Worm (Caenorhabditis elegans): ENCODE measurements around the gene srx-29.
"Not testable (repeated sequence)": the region's sequence is repeated elsewhere in the genome, so short reads cannot be mapped to it uniquely, and the experiment has no call there.

srx-29 gene

DNA sequence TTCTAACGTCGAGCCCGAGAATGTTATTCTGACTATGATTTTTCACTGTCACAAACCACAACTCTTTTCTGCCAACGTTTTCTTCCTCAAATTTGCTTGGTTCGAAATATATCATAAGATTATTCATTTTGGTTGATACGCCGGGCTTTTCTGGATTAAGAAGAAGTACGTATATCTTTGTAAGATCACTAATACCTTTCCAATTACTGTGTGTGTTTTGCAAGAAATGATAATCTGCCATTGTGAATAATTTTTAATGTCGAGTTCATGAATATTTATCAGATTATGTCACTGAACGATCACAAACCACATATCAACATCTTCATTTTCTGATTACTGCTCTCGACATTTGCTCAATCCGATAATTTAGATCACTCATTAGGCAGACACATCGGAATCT lies 12.4 kb downstream of the srx-29 start, which contains the start of gene nhr-196:
Gene nhr-196 (plus strand): TSS at position 118 of the 400 bp plus-strand sequence.
- TF ChIP-seq unc-39 (tag; optimal IDR thresholded peaks at IDR 0.05), result no peak
- TF ChIP-seq lsy-2 (tag; optimal IDR thresholded peaks at IDR 0.05), result no peak
- TF ChIP-seq cnd-1 (tag; optimal IDR thresholded peaks at IDR 0.05), result no peak
- TF ChIP-seq nhr-237 (tag; optimal IDR thresholded peaks at IDR 0.05), result no peak
- no peak for TF ChIP-seq ceh-43 (GFP tag; optimal IDR thresholded peaks at IDR 0.05)
- TF ChIP-seq lin-13 (tag; optimal IDR thresholded peaks at IDR 0.05), result no peak
- TF ChIP-seq zip-8 (tag; optimal IDR thresholded peaks at IDR 0.05), result no peak
- TF ChIP-seq nhr-12 (tag; optimal IDR thresholded peaks at IDR 0.05), result no peak
- TF ChIP-seq elt-3 (tag; optimal IDR thresholded peaks at IDR 0.05), result no peak
- no peak for TF ChIP-seq nhr-28 (tag; optimal IDR thresholded peaks at IDR 0.05)
- TF ChIP-seq nhr-76 (tag; optimal IDR thresholded peaks at IDR 0.05), result no peak
- no peak for TF ChIP-seq nhr-2 (tag; optimal IDR thresholded peaks at IDR 0.05)
- no peak for TF ChIP-seq ztf-11 (tag; optimal IDR thresholded peaks at IDR 0.05)
- TF ChIP-seq M03D4.4 (tag; optimal IDR thresholded peaks at IDR 0.05), result no peak
- no peak for TF ChIP-seq ceh-83 (GFP tag; optimal IDR thresholded peaks at IDR 0.05)
- no peak for TF ChIP-seq flh-1 (GFP tag; optimal IDR thresholded peaks at IDR 0.05)
- no peak for TF ChIP-seq unc-120 (tag; optimal IDR thresholded peaks at IDR 0.05; ENCODE audit: poor library complexity, severe bottlenecking)
- no peak for TF ChIP-seq ceh-39 (tag; optimal IDR thresholded peaks at IDR 0.05)

DNA sequence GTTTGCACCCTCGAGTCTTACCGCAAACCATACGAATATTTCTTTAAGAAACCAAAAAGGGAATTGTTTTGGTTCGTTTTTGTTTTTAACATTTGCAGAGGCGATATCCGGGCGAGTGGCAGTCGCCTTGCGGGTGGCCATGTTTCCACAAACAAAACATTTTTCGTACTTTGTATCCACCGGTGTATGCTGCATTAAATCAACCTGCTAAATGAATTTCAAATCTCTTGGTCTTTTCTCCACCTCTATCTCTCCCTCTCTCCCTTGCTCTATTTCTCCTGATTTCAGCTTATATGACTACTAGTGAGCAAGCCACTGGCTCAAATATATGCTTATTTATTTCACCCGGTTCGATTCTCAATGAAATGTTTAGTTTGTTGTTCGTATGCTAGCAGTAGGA lies 20.8 kb downstream of the srx-29 start, which contains the start of gene nhr-52:
Gene nhr-52 (plus strand): TSS at position 301 of the 400 bp plus-strand sequence.
- TF ChIP-seq nhr-2 (tag; optimal IDR thresholded peaks at IDR 0.05) (no peak), elt-1 (tag; optimal IDR thresholded peaks at IDR 0.05; ENCODE audit: borderline replicate concordance, insufficient read depth) (no peak), lin-32 (GFP tag; optimal IDR thresholded peaks at IDR 0.05) (no peak)

DNA sequence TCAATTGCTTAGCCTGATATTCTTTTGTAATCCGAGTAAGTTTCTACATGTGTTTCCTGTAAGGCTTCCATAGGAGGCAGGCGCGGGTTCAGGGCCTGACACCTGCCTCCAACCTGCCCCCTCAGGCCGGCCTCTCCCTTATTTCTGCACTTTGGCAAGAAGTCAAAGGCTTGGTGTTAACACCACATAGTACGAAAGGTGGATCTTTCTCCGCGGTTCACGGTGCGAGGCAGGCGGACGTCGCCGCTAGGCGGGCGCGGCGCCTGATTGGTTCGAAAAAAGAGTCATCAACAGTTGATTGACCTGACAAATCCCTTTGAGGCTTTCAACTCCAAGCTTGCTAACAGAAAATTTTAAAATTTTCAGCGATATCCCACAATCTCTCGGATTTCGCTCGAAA lies 23.1 kb downstream of the srx-29 start:
- TF ChIP-seq sptf-1 (tag; optimal IDR thresholded peaks at IDR 0.05) (no peak), hlh-1 (tag; optimal IDR thresholded peaks at IDR 0.05) (no peak), blmp-1 (tag; optimal IDR thresholded peaks at IDR 0.05) (no peak), nhr-76 (tag; optimal IDR thresholded peaks at IDR 0.05) (no peak)

ce11 chrV:15673707-15674106 lies 24.3 kb downstream of the srx-29 start, which contains the start of gene nhr-51:
Gene nhr-51, plus strand, starts transcription at chrV:15674007.
- TF ChIP-seq cnd-1 (tag; optimal IDR thresholded peaks at IDR 0.05), result no peak
- no peak for TF ChIP-seq blmp-1 (tag; optimal IDR thresholded peaks at IDR 0.05)
- no peak for TF ChIP-seq ceh-39 (tag; optimal IDR thresholded peaks at IDR 0.05)
- TF ChIP-seq unc-39 (tag; optimal IDR thresholded peaks at IDR 0.05), result no peak
- no peak for TF ChIP-seq nhr-237 (tag; optimal IDR thresholded peaks at IDR 0.05)
- no peak for TF ChIP-seq tbx-8 (GFP tag; optimal IDR thresholded peaks at IDR 0.05)
- TF ChIP-seq ces-1 (GFP tag; optimal IDR thresholded peaks at IDR 0.05), result no peak
- no peak for TF ChIP-seq ztf-11 (tag; optimal IDR thresholded peaks at IDR 0.05)
- TF ChIP-seq lin-13 (tag; optimal IDR thresholded peaks at IDR 0.05), result no peak
- no peak for TF ChIP-seq nhr-12 (tag; optimal IDR thresholded peaks at IDR 0.05)
- TF ChIP-seq M03D4.4 (tag; optimal IDR thresholded peaks at IDR 0.05), result no peak

ce11 chrV:15670139-15670538 lies 27.9 kb downstream of the srx-29 start, which contains the start of gene K06B4.15:
Gene K06B4.15, plus strand, starts transcription at chrV:15670439.
- TF ChIP-seq ham-2 (GFP tag; optimal IDR thresholded peaks at IDR 0.05); snpc-4 (tag; optimal IDR thresholded peaks at IDR 0.05); nhr-76 (tag; optimal IDR thresholded peaks at IDR 0.05): not testable (repeated sequence)

- no peak for TF ChIP-seq ceh-39 (tag; optimal IDR thresholded peaks at IDR 0.05)
- no peak for TF ChIP-seq mab-5 (tag; optimal IDR thresholded peaks at IDR 0.05)
- TF ChIP-seq zip-8 (tag; optimal IDR thresholded peaks at IDR 0.05), result no peak
- no peak for TF ChIP-seq nhr-237 (tag; optimal IDR thresholded peaks at IDR 0.05)
- TF ChIP-seq ham-2 (GFP tag; optimal IDR thresholded peaks at IDR 0.05), result no peak
- no peak for TF ChIP-seq pha-4 (tag; optimal IDR thresholded peaks at IDR 0.05)
- no peak for TF ChIP-seq hlh-1 (tag; optimal IDR thresholded peaks at IDR 0.05)
- TF ChIP-seq lin-13 (tag; optimal IDR thresholded peaks at IDR 0.05), result no peak
- TF ChIP-seq ztf-11 (tag; optimal IDR thresholded peaks at IDR 0.05), result no peak
- no peak for TF ChIP-seq unc-120 (tag; optimal IDR thresholded peaks at IDR 0.05; ENCODE audit: poor library complexity, severe bottlenecking)
- TF ChIP-seq drap-1 (GFP tag; optimal IDR thresholded peaks at IDR 0.05), result no peak
- no peak for TF ChIP-seq blmp-1 (tag; optimal IDR thresholded peaks at IDR 0.05)
Observed at ce11 chrV:15668870-15669269, 29.1 kb downstream of the srx-29 start, which contains the start of gene K06B4.4. Gene K06B4.4, plus strand, starts transcription at chrV:15669170.

Data from whole organism, mixed stage, embryonic.